Worm (Caenorhabditis elegans) whole organism, late embryonic: Measurements from ENCODE around the gene R13A1.3.

ENCODE experiments used
- K02D7.2 ChIP-seq: sonication (generic microtip); optimal IDR thresholded peaks from 2 replicates; lab custom pipeline; 2017; ENCODE audit warnings: mild to moderate bottlenecking, missing genetic modification characterization, missing compliant biosample characterization
- T23F11.4 ChIP-seq: fragments of 200-800 bp; sonication (Bioruptor generic); optimal IDR thresholded peaks from 2 replicates; lab custom pipeline; 2018; ENCODE audit warnings: mild to moderate bottlenecking, missing genetic modification characterization, missing compliant biosample characterization
- ceh-14 ChIP-seq: sonication (generic microtip); optimal IDR thresholded peaks from 2 replicates; lab custom pipeline; 2016; ENCODE audit warnings: missing genotype, missing genetic modification characterization, missing compliant biosample characterization
- ceh-18 ChIP-seq: sonication (generic microtip); optimal IDR thresholded peaks from 2 replicates; lab custom pipeline; 2016; ENCODE audit warnings: missing genetic modification characterization, missing compliant biosample characterization
- ceh-19 ChIP-seq: fragments of 200-800 bp; sonication (Bioruptor generic); optimal IDR thresholded peaks from 2 replicates; lab custom pipeline; 2018; ENCODE audit warnings: mild to moderate bottlenecking, missing genetic modification characterization, missing compliant biosample characterization
- ceh-2 ChIP-seq: sonication (generic microtip); optimal IDR thresholded peaks from 2 replicates; lab custom pipeline; 2016; ENCODE audit warnings: missing genotype, missing genetic modification characterization, missing compliant biosample characterization
- ceh-22 ChIP-seq: sonication (generic microtip); optimal IDR thresholded peaks from 2 replicates; lab custom pipeline; 2017; ENCODE audit warnings: missing biosample characterization, missing genetic modification characterization
- ceh-24 ChIP-seq: sonication (generic microtip); optimal IDR thresholded peaks from 2 replicates; lab custom pipeline; 2016; ENCODE audit warnings: mild to moderate bottlenecking, missing genetic modification characterization, missing compliant biosample characterization
- ceh-31 ChIP-seq: sonication (generic microtip); optimal IDR thresholded peaks from 2 replicates; lab custom pipeline; 2016; ENCODE audit warnings: missing genetic modification characterization, missing compliant biosample characterization
- ceh-34 ChIP-seq: sonication (generic microtip); optimal IDR thresholded peaks from 2 replicates; lab custom pipeline; 2016; ENCODE audit warnings: mild to moderate bottlenecking, missing genetic modification characterization, missing compliant biosample characterization
- ceh-45 ChIP-seq: fragments of 200-800 bp; sonication (Bioruptor generic); IDR thresholded peaks from 2 replicates; pipeline ENCODE4 v1.3.6; 2022; ENCODE audit warnings: missing genetic modification reagents, missing genetic modification characterization, missing compliant biosample characterization
- ceh-48 ChIP-seq: sonication (generic microtip); optimal IDR thresholded peaks from 2 replicates; lab custom pipeline; 2016; ENCODE audit warnings: missing genetic modification characterization, inconsistent platforms, missing compliant biosample characterization
- ceh-9 ChIP-seq: sonication (generic microtip); optimal IDR thresholded peaks from 2 replicates; lab custom pipeline; 2016; ENCODE audit warnings: mild to moderate bottlenecking, missing genetic modification characterization, inconsistent platforms, missing compliant biosample characterization
- che-1 ChIP-seq: sonication (generic microtip); optimal IDR thresholded peaks from 2 replicates; lab custom pipeline; 2016; ENCODE audit warnings: mild to moderate bottlenecking, missing genetic modification characterization, missing compliant biosample characterization
- dve-1 ChIP-seq: sonication (generic microtip); optimal IDR thresholded peaks from 2 replicates; lab custom pipeline; 2017; ENCODE audit warnings: antibody characterized with exemption, mild to moderate bottlenecking, missing genetic modification characterization, missing compliant biosample characterization
- elt-2 ChIP-seq: sonication (generic microtip); optimal IDR thresholded peaks from 2 replicates; lab custom pipeline; 2016; ENCODE audit warnings: missing genetic modification reagents, missing genetic modification characterization, missing compliant biosample characterization
- elt-4 ChIP-seq: sonication (generic microtip); optimal IDR thresholded peaks from 2 replicates; lab custom pipeline; 2016; ENCODE audit warnings: missing genetic modification characterization, missing compliant biosample characterization
- ets-4 ChIP-seq: sonication (generic microtip); optimal IDR thresholded peaks from 2 replicates; lab custom pipeline; 2016; ENCODE audit warnings: missing genetic modification characterization, missing compliant biosample characterization
- eyg-1 ChIP-seq: sonication (generic microtip); optimal IDR thresholded peaks from 2 replicates; lab custom pipeline; 2016; ENCODE audit warnings: missing genotype, missing genetic modification characterization, missing compliant biosample characterization
- fax-1 ChIP-seq: sonication (generic microtip); optimal IDR thresholded peaks from 2 replicates; lab custom pipeline; 2016; ENCODE audit warnings: missing genotype, missing genetic modification characterization, missing compliant biosample characterization
- gmeb-2 ChIP-seq: sonication (generic microtip); optimal IDR thresholded peaks from 2 replicates; lab custom pipeline; 2016; ENCODE audit warnings: missing genetic modification characterization, inconsistent platforms, missing compliant biosample characterization
- hlh-15 ChIP-seq: sonication (generic microtip); optimal IDR thresholded peaks from 2 replicates; lab custom pipeline; 2016; ENCODE audit warnings: missing genetic modification characterization, missing compliant biosample characterization
- hlh-8 ChIP-seq: sonication (generic microtip); optimal IDR thresholded peaks from 2 replicates; lab custom pipeline; 2016; ENCODE audit warnings: missing genotype, missing genetic modification characterization, missing compliant biosample characterization
- nhr-11 ChIP-seq: fragments of 150-350 bp; optimal IDR thresholded peaks from 2 replicates; lab custom pipeline; 2014; ENCODE audit warnings: missing biosample characterization, missing genetic modification characterization
- nhr-232 ChIP-seq: sonication (generic microtip); optimal IDR thresholded peaks from 2 replicates; lab custom pipeline; 2016; ENCODE audit warnings: missing genetic modification characterization, missing compliant biosample characterization
- npax-4 ChIP-seq: sonication (generic microtip); optimal IDR thresholded peaks from 2 replicates; lab custom pipeline; 2016; ENCODE audit warnings: missing genetic modification characterization, missing compliant biosample characterization
- pat-9 ChIP-seq: fragments of 200-800 bp; sonication (Bioruptor generic); optimal IDR thresholded peaks from 2 replicates; lab custom pipeline; 2018; ENCODE audit warnings: mild to moderate bottlenecking, missing genetic modification characterization, moderate library complexity, missing compliant biosample characterization
- ref-2 ChIP-seq: sonication (generic microtip); optimal IDR thresholded peaks from 2 replicates; lab custom pipeline; 2016; ENCODE audit warnings: missing genetic modification characterization, missing compliant biosample characterization
- sox-2 ChIP-seq: fragments of 200-800 bp; sonication (Bioruptor generic); IDR thresholded peaks from 2 replicates; pipeline ENCODE4 v1.3.6; 2022; ENCODE audit warnings: missing genetic modification reagents, missing genetic modification characterization, missing compliant biosample characterization
- tbx-2 ChIP-seq: sonication (generic microtip); optimal IDR thresholded peaks from 2 replicates; lab custom pipeline; 2016; ENCODE audit warnings: missing genetic modification characterization, missing compliant biosample characterization
- tbx-7 ChIP-seq: sonication (generic microtip); optimal IDR thresholded peaks from 2 replicates; lab custom pipeline; 2016; ENCODE audit warnings: missing genotype, missing genetic modification characterization, missing compliant biosample characterization
- unc-3 ChIP-seq, 2 experiments: fragments of 200-800 bp in 1 of 2; sonication (Bioruptor generic) in 1 of 2; sonication (generic microtip) in 1 of 2; conservative IDR thresholded peaks in 1 of 2; optimal IDR thresholded peaks in 1 of 2; 2 replicates each; pipeline versions ENCODE4 v1.3.6 to Lab custom; 2016 to 2022; ENCODE audit warnings: missing compliant biosample characterization in 2 of 2, missing genetic modification characterization in 2 of 2, missing genetic modification reagents in 1 of 2
- unc-42 ChIP-seq: sonication (generic microtip); optimal IDR thresholded peaks from 2 replicates; lab custom pipeline; 2016; ENCODE audit warnings: missing genotype, missing genetic modification characterization, missing compliant biosample characterization
- unc-55 ChIP-seq: sonication (generic microtip); optimal IDR thresholded peaks from 2 replicates; lab custom pipeline; 2017; ENCODE audit warnings: missing biosample characterization, missing genetic modification reagents, missing genetic modification characterization
- unc-86 ChIP-seq: sonication (generic microtip); optimal IDR thresholded peaks from 2 replicates; lab custom pipeline; 2016; ENCODE audit warnings: missing genetic modification characterization, missing compliant biosample characterization
- zip-5 ChIP-seq: sonication (generic microtip); optimal IDR thresholded peaks from 2 replicates; lab custom pipeline; 2016; ENCODE audit warnings: missing genetic modification characterization, missing compliant biosample characterization

The R13A1.3 gene

DNA sequence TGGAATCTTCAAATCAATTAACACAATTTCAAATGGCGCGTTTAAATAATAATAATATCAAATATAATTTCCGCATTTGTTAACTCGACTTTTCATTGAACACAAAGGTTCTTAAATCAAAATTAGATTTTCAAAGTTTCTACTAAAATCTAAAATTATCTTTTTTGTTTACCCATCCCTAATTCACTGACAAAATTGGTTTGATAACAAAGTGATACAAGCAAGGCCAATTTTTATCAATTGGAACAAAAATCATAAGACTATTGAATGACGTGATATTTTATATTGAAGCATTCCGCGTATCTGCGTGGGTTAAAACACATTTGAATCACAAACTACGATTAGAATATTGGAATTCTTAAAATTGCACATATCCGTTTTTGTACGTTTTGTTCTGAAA lies 13.4 kb upstream of the R13A1.3 start:
- TF ChIP-seq elt-2 (tag; lab: Kevin White, UChicago) (peak; percentile 49), ceh-9 (tag; lab: Kevin White, UChicago) (no peak)

DNA sequence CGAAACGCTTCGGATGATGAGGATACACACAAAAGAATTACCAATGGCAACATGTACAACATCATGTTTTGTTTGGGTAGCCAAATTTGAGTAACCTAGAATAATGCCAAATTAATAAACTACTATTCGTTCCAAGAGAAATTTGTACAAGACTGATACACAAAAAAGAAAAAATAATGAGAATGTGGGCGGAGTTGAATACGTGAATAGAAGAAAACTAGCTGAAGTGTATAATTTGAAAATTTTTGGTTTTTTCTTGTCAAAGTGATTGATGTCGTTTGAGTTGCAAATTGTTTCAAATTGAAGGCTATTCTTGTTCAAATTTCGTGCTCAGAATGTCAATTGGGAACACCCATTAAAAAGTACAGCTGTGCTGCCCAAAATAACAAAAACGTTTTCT lies 12.1 kb upstream of the R13A1.3 start, which contains the start of gene R13A1.5:
R13A1.5 (minus strand) TSS at position 101 of the 400 bp plus-strand sequence.
- no peak for TF ChIP-seq zip-5 (tag; lab: Kevin White, UChicago)
- no peak for TF ChIP-seq ets-4 (tag; lab: Kevin White, UChicago)
- no peak for TF ChIP-seq tbx-2 (tag; lab: Kevin White, UChicago)
- TF ChIP-seq ceh-31: no peak
- no peak for TF ChIP-seq unc-3 (GFP tag; conservative IDR thresholded peaks at IDR 0.05; lab: Robert Waterston, UW)
- TF ChIP-seq unc-3 (tag; optimal IDR thresholded peaks at IDR 0.05; lab: Kevin White, UChicago): no peak
- no peak for TF ChIP-seq fax-1
- TF ChIP-seq eyg-1 (tag; lab: Kevin White, UChicago): no peak
- TF ChIP-seq tbx-7 (tag; lab: Kevin White, UChicago): no peak
- TF ChIP-seq ceh-24 (tag; lab: Kevin White, UChicago): no peak
- TF ChIP-seq unc-42 (tag; lab: Kevin White, UChicago): no peak
- TF ChIP-seq unc-86 (tag; lab: Kevin White, UChicago): no peak
- no peak for TF ChIP-seq pat-9 (tag; lab: Kevin White, UChicago)
- TF ChIP-seq ceh-34 (tag; lab: Kevin White, UChicago): no peak

DNA sequence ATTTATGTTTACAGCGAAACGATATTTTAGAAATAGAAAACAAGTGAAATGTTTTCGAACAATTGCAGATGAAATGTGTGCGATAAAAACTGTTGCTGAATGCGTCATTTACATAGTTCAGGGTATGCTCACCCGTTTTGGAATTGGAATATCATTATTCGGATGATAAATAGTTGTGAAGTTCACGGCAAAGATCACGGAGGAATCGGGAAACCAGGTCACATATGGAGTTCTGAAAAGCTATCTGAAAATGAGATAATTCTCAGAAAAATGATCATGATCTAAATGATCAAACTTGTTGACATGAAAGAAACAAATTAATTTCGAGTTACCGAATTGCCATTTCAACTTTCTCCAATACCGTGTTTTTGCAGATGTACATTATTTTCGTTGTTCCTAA lies 8.1 kb upstream of the R13A1.3 start, which contains the start of gene best-16:
best-16 (minus strand) TSS at position 101 of the 400 bp plus-strand sequence.
- TF ChIP-seq hlh-15 (tag; lab: Kevin White, UChicago) (no peak), unc-55 (GFP tag; lab: Kevin White, UChicago) (no peak), K02D7.2 (tag; lab: Kevin White, UChicago) (no peak), fax-1 (no peak), pat-9 (tag; lab: Kevin White, UChicago) (no peak), sox-2 (GFP tag; lab: Robert Waterston, UW) (no peak), dve-1 (tag; lab: Kevin White, UChicago) (no peak), npax-4 (tag; lab: Kevin White, UChicago) (no peak)
- TF ChIP-seq, all 69 proteins: peak for 0

DNA sequence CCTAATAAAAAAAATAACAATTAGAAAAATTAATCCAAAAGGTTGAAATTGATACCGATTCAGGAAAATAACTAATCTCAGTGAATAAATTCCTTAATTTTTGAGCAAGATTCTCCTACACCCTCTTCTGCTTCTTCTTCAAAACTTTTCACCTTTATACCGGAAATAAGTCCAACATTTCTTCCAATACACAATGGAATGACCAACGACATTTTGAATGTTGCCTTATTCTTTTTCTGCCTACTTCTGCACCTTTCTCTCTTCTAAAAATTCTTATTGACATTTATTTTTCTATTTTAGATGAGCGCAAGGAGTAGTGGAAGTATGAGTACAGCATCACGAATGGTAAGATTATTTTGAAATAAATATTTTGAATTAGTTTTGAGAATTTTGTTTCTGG lies 6.9 kb upstream of the R13A1.3 start, which contains the start of gene unc-8:
unc-8 (plus strand) TSS at position 301 of the 400 bp plus-strand sequence.
- TF ChIP-seq ceh-18 (tag; lab: Kevin White, UChicago) (no peak), ref-2 (tag; lab: Kevin White, UChicago) (no peak), ceh-19 (GFP tag; lab: Kevin White, UChicago) (no peak), ceh-45 (GFP tag; lab: Robert Waterston, UW) (no peak), ceh-2 (tag; lab: Kevin White, UChicago) (no peak), hlh-8 (tag; lab: Kevin White, UChicago) (no peak), che-1 (no peak), ceh-31 (no peak), ceh-9 (tag; lab: Kevin White, UChicago) (no peak), T23F11.4 (no peak), elt-4 (tag; lab: Kevin White, UChicago) (no peak), nhr-11 (tag; lab: Kevin White, UChicago) (no peak), ceh-48 (tag; lab: Kevin White, UChicago) (no peak), nhr-232 (no peak), K02D7.2 (tag; lab: Kevin White, UChicago) (no peak), gmeb-2 (tag; lab: Kevin White, UChicago) (no peak), ceh-22 (tag; lab: Kevin White, UChicago) (no peak), ceh-14 (tag; lab: Kevin White, UChicago) (no peak)
- TF ChIP-seq, all 69 proteins: peak for 0
